Worm (Caenorhabditis elegans) whole organism, L3 larva: Measurements from ENCODE around the gene emc-1.

Experiments
- R02D3.7 ChIP-seq: fragments of 150-350 bp; optimal IDR thresholded peaks from 2 replicates; lab custom pipeline; 2014; ENCODE audit warnings: missing biosample characterization, missing genetic modification characterization
- ceh-82 ChIP-seq: fragments of 150-350 bp; optimal IDR thresholded peaks from 2 replicates; lab custom pipeline; 2014; ENCODE audit warnings: missing biosample characterization, missing genetic modification characterization
- elt-2 ChIP-seq: sonication (generic microtip); optimal IDR thresholded peaks from 2 replicates; lab custom pipeline; 2016; ENCODE audit warnings: missing genetic modification reagents, mild to moderate bottlenecking, missing genetic modification characterization, missing compliant biosample characterization
- fkh-10 ChIP-seq: sonication (generic microtip); optimal IDR thresholded peaks from 2 replicates; lab custom pipeline; 2017; ENCODE audit warnings: missing biosample characterization, missing genetic modification reagents, missing genetic modification characterization
- lin-39 ChIP-seq: fragments of 150-350 bp; optimal IDR thresholded peaks from 2 replicates; lab custom pipeline; 2018; ENCODE audit warnings: missing biosample characterization, missing genetic modification reagents, missing genetic modification characterization
- mdl-1 ChIP-seq: fragments of 150-350 bp; optimal IDR thresholded peaks from 2 replicates; lab custom pipeline; 2014; ENCODE audit warnings: missing biosample characterization, missing genetic modification characterization
- nfya-1 ChIP-seq: sonication (generic microtip); optimal IDR thresholded peaks from 2 replicates; lab custom pipeline; 2017; ENCODE audit warnings: missing genetic modification characterization, mild to moderate bottlenecking, missing compliant biosample characterization, antibody characterized with exemption, moderate library complexity; ENCODE audit not compliant: insufficient read depth
- nhr-76 ChIP-seq: fragments of 150-350 bp; sonication (generic microtip); optimal IDR thresholded peaks from 5 replicates; lab custom pipeline; 2014; ENCODE audit warnings: missing biosample characterization, missing genetic modification characterization
- nhr-77 ChIP-seq: fragments of 150-350 bp; optimal IDR thresholded peaks from 2 replicates; lab custom pipeline; 2014; ENCODE audit warnings: missing biosample characterization, missing genetic modification characterization
- pha-4 ChIP-seq: fragments of 150-350 bp; optimal IDR thresholded peaks from 2 replicates; lab custom pipeline; 2014; ENCODE audit warnings: missing biosample characterization, missing genetic modification reagents, missing genetic modification characterization
- pqm-1 ChIP-seq: fragments of 150-350 bp; optimal IDR thresholded peaks from 2 replicates; lab custom pipeline; 2017; ENCODE audit warnings: missing biosample characterization, missing genetic modification characterization, inconsistent platforms
- skn-1 ChIP-seq: fragments of 150-350 bp; optimal IDR thresholded peaks from 2 replicates; lab custom pipeline; 2014; ENCODE audit warnings: missing biosample characterization, missing genetic modification characterization
- tbx-2 ChIP-seq: sonication (generic microtip); optimal IDR thresholded peaks from 2 replicates; lab custom pipeline; 2016; ENCODE audit warnings: mild to moderate bottlenecking, missing genetic modification characterization, missing compliant biosample characterization
- ztf-4 ChIP-seq: fragments of 150-350 bp; optimal IDR thresholded peaks from 2 replicates; lab custom pipeline; 2014; ENCODE audit warnings: missing biosample characterization, missing genetic modification characterization

DNA sequence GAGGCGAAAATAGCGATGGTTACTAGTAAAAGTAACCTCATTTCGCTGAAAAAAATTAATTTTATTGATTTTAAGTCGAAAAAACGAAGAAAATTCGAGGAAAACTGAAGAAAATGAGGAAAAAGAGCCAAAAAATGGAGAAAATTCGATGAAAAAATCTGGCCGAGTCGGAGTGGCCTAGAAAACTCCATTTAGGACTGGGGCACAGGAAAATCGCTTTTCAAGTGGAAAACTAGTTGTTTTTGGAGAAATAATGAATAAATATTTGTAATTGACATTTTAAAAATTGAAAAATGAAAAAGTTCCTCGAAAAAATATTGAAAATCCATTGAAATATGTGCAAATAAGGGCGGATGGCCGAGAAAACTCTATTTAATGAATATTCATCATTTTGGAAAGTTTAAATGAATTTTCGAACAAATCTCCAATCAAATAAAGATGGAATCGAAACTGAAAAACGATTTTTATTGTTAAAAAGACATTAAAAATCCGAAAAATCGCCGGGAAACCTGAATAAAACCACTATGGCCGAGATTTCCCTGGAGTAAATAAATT, at the start of gene emc-1:
- TF ChIP-seq fkh-10 (GFP tag; lab: Kevin White, UChicago) (no peak), skn-1 (no peak), ztf-4 (tag; lab: Kevin White, UChicago) (no peak), lin-39 (tag; lab: Kevin White, UChicago) (no peak), tbx-2 (no peak), R02D3.7 (tag; lab: Kevin White, UChicago) (no peak), nhr-77 (no peak), nhr-76 (no peak), elt-2 (tag; lab: Kevin White, UChicago) (no peak), pha-4 (tag; lab: Kevin White, UChicago) (peak; percentile 11), pqm-1 (tag; lab: Kevin White, UChicago) (no peak), mdl-1 (tag; lab: Kevin White, UChicago) (no peak), nfya-1 (tag; lab: Kevin White, UChicago) (no peak), ceh-82 (tag; lab: Kevin White, UChicago) (no peak)
